Worm (Caenorhabditis elegans) whole organism, young adult: ENCODE results near the gene F13C5.3.
A peak's percentile ranks its signal among the peaks of the same experiment; 100 is the strongest.

Experiments used
- B0019.2 ChIP-seq: fragments of 200-800 bp; sonication (Bioruptor generic); conservative IDR thresholded peaks from 2 replicates; pipeline ENCODE4 v1.3.6; 2022; ENCODE audit warnings: missing genetic modification reagents, missing genetic modification characterization, missing compliant biosample characterization
- B0261.1 ChIP-seq: sonication (generic microtip); optimal IDR thresholded peaks from 2 replicates; lab custom pipeline; 2016; ENCODE audit warnings: mild to moderate bottlenecking, missing genetic modification characterization, moderate library complexity, missing compliant biosample characterization
- D2030.7 ChIP-seq: fragments of 200-800 bp; sonication (Bioruptor generic); IDR thresholded peaks from 2 replicates; pipeline ENCODE4 v1.3.6; 2022; ENCODE audit warnings: missing genetic modification reagents, missing genetic modification characterization, missing compliant biosample characterization
- F55B11.4 ChIP-seq: sonication (generic microtip); optimal IDR thresholded peaks from 2 replicates; lab custom pipeline; 2016; ENCODE audit warnings: missing compliant biosample characterization, missing genetic modification characterization, borderline replicate concordance; ENCODE audit not compliant: insufficient read depth
- F57A8.1 ChIP-seq: fragments of 200-800 bp; sonication (Bioruptor generic); optimal IDR thresholded peaks from 2 replicates; lab custom pipeline; 2018; ENCODE audit warnings: mild to moderate bottlenecking, missing genetic modification characterization, moderate library complexity, missing compliant biosample characterization
- T07F8.4 ChIP-seq: sonication (generic microtip); optimal IDR thresholded peaks from 2 replicates; lab custom pipeline; 2016; ENCODE audit warnings: mild to moderate bottlenecking, missing genetic modification characterization, moderate library complexity, missing compliant biosample characterization
- Y79H2A.3 ChIP-seq: fragments of 200-800 bp; sonication (Bioruptor generic); conservative IDR thresholded peaks from 2 replicates; pipeline ENCODE4 v1.3.6; 2022; ENCODE audit warnings: missing genetic modification reagents, missing genetic modification characterization, missing compliant biosample characterization
- ama-1 ChIP-seq, 3 experiments: fragments of 150-350 bp in 1 of 3; sonication (generic microtip) in 2 of 3; optimal IDR thresholded peaks; 2 replicates each; lab custom pipeline; 2014 to 2018; ENCODE audit warnings: missing biosample characterization in 2 of 3, missing genetic modification characterization in 2 of 3, missing genetic modification reagents in 2 of 3
- athp-1 ChIP-seq: sonication (generic microtip); optimal IDR thresholded peaks from 2 replicates; lab custom pipeline; 2017; ENCODE audit warnings: mild to moderate bottlenecking, missing genetic modification characterization, missing compliant biosample characterization
- cebp-1 ChIP-seq, 2 experiments: fragments of 200-800 bp in 1 of 2; sonication (Bioruptor generic) in 1 of 2; sonication (generic microtip) in 1 of 2; IDR thresholded peaks in 1 of 2; optimal IDR thresholded peaks in 1 of 2; 2 replicates each; pipeline versions ENCODE4 v1.3.6 to Lab custom; 2017 to 2022; ENCODE audit warnings: missing compliant biosample characterization in 2 of 2, missing genetic modification characterization in 2 of 2, mild to moderate bottlenecking in 1 of 2, missing genetic modification reagents in 1 of 2, moderate library complexity in 1 of 2
- cebp-2 ChIP-seq: fragments of 200-800 bp; sonication (Bioruptor generic); IDR thresholded peaks from 2 replicates; pipeline ENCODE4 v1.3.6; 2022; ENCODE audit warnings: missing genetic modification characterization, missing compliant biosample characterization
- dox-1 ChIP-seq: fragments of 200-800 bp; sonication (Bioruptor generic); IDR thresholded peaks from 2 replicates; pipeline ENCODE4 v1.3.6; 2022; ENCODE audit warnings: missing genetic modification reagents, missing genetic modification characterization, missing compliant biosample characterization
- ets-4 ChIP-seq: fragments of 200-800 bp; sonication (Bioruptor generic); optimal IDR thresholded peaks from 2 replicates; lab custom pipeline; 2018; ENCODE audit warnings: mild to moderate bottlenecking, missing genetic modification characterization, missing compliant biosample characterization
- gei-17 ChIP-seq: fragments of 200-800 bp; sonication (Bioruptor generic); optimal IDR thresholded peaks from 2 replicates; lab custom pipeline; 2018; ENCODE audit warnings: mild to moderate bottlenecking, missing genetic modification characterization, missing compliant biosample characterization
- hsf-1 ChIP-seq: fragments of 200-800 bp; sonication (Bioruptor generic); IDR thresholded peaks from 2 replicates; pipeline ENCODE4 v1.3.6; 2022; ENCODE audit warnings: missing genetic modification reagents, missing genetic modification characterization, missing compliant biosample characterization
- let-607 ChIP-seq, 2 experiments: fragments of 200-800 bp in 1 of 2; sonication (Bioruptor generic) in 1 of 2; sonication (generic microtip) in 1 of 2; optimal IDR thresholded peaks; 2 replicates each; lab custom pipeline; 2016 to 2018; ENCODE audit warnings: mild to moderate bottlenecking in 2 of 2, missing compliant biosample characterization in 2 of 2, missing genetic modification characterization in 2 of 2, moderate library complexity in 2 of 2, missing genotype in 1 of 2
- lin-35 ChIP-seq, 3 experiments: fragments of 150-350 bp in 2 of 3; sonication (generic microtip) in 1 of 3; optimal IDR thresholded peaks; 2 replicates each; lab custom pipeline; 2014 to 2018; ENCODE audit warnings: missing biosample characterization in 3 of 3, missing genetic modification characterization in 3 of 3, missing genetic modification reagents in 3 of 3
- lin-40 ChIP-seq: sonication (generic microtip); optimal IDR thresholded peaks from 2 replicates; lab custom pipeline; 2016; ENCODE audit warnings: missing genetic modification characterization, mild to moderate bottlenecking, missing compliant biosample characterization, missing genotype, missing genetic modification reagents
- lsy-27 ChIP-seq: sonication (generic microtip); optimal IDR thresholded peaks from 2 replicates; lab custom pipeline; 2017; ENCODE audit warnings: missing genetic modification characterization, mild to moderate bottlenecking, missing compliant biosample characterization, antibody characterized with exemption, missing genotype, borderline replicate concordance; ENCODE audit not compliant: insufficient read depth
- madf-3 ChIP-seq: fragments of 200-800 bp; sonication (Bioruptor generic); IDR thresholded peaks from 2 replicates; pipeline ENCODE4 v1.3.6; 2022; ENCODE audit warnings: missing genetic modification reagents, missing genetic modification characterization, missing compliant biosample characterization
- mxl-1 ChIP-seq: sonication (generic microtip); optimal IDR thresholded peaks from 2 replicates; lab custom pipeline; 2016; ENCODE audit warnings: missing genetic modification characterization, missing compliant biosample characterization
- nfya-1 ChIP-seq: sonication (generic microtip); optimal IDR thresholded peaks from 2 replicates; lab custom pipeline; 2017; ENCODE audit warnings: antibody characterized with exemption, missing compliant biosample characterization, missing genetic modification characterization, borderline replicate concordance; ENCODE audit not compliant: insufficient read depth
- nhr-27 ChIP-seq: fragments of 200-800 bp; sonication (Bioruptor generic); optimal IDR thresholded peaks from 2 replicates; lab custom pipeline; 2018; ENCODE audit warnings: mild to moderate bottlenecking, missing genetic modification characterization, moderate library complexity, missing compliant biosample characterization
- nhr-80 ChIP-seq: sonication (generic microtip); optimal IDR thresholded peaks from 2 replicates; lab custom pipeline; 2016; ENCODE audit warnings: missing genetic modification characterization, missing compliant biosample characterization
- rec-8 ChIP-seq, 2 experiments: sonication (generic microtip); optimal IDR thresholded peaks; 2 replicates each; lab custom pipeline; 2016; ENCODE audit warnings: mild to moderate bottlenecking in 2 of 2, missing genetic modification characterization in 2 of 2, missing genetic modification reagents in 2 of 2, missing genotype in 2 of 2, missing biosample characterization in 1 of 2, missing compliant biosample characterization in 1 of 2, moderate library complexity in 1 of 2
- repo-1 ChIP-seq: sonication (generic microtip); optimal IDR thresholded peaks from 2 replicates; lab custom pipeline; 2017; ENCODE audit warnings: mild to moderate bottlenecking, missing genetic modification characterization, missing compliant biosample characterization
- snpc-4 ChIP-seq, 5 experiments: fragments of 150-350 bp in 1 of 5; sonication (generic microtip) in 4 of 5; optimal IDR thresholded peaks; 2 replicates each; lab custom pipeline; 2014 to 2018; ENCODE audit warnings: missing genetic modification characterization in 5 of 5, missing biosample characterization in 3 of 5, antibody characterized with exemption in 2 of 5, mild to moderate bottlenecking in 2 of 5, missing compliant biosample characterization in 2 of 5, missing genotype in 2 of 5, moderate library complexity in 2 of 5, missing genetic modification reagents in 1 of 5

F13C5.3 gene

DNA sequence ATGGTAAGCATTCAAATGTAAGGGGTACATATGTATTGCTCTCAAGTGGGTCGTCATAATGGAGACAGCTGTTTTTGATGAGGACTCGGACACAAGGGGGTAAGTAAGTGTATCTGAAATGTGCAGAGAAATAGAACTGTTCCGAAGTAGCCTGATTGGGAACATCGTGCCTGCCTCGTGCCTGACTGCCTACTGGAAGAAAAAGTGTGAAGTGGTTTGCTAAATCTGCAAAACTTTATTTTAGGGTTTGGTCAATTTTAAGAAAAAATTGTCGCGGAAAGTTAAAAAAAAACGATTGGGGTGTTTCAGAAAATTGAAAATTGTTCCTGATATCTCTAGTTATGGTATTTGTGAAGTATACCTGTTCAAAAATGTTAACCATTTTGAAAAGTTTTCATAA is 42.2 kb downstream of the F13C5.3 start, which contains the start of gene hlh-19:
TSS of gene hlh-19 (minus strand) at position 101 of the 400 bp plus-strand sequence.
- TF ChIP-seq lsy-27 (tag; lab: Kevin White, UChicago) (no peak), repo-1 (no peak), F57A8.1 (GFP tag; lab: Kevin White, UChicago) (no peak), hsf-1 (GFP tag; lab: Robert Waterston, UW) (no peak), D2030.7 (no peak), rec-8 (tag; optimal IDR thresholded peaks at IDR 0.05; lab: Kevin White, UChicago) (no peak), F55B11.4 (no peak), madf-3 (GFP tag; lab: Robert Waterston, UW) (no peak), athp-1 (tag; lab: Kevin White, UChicago) (no peak)

DNA sequence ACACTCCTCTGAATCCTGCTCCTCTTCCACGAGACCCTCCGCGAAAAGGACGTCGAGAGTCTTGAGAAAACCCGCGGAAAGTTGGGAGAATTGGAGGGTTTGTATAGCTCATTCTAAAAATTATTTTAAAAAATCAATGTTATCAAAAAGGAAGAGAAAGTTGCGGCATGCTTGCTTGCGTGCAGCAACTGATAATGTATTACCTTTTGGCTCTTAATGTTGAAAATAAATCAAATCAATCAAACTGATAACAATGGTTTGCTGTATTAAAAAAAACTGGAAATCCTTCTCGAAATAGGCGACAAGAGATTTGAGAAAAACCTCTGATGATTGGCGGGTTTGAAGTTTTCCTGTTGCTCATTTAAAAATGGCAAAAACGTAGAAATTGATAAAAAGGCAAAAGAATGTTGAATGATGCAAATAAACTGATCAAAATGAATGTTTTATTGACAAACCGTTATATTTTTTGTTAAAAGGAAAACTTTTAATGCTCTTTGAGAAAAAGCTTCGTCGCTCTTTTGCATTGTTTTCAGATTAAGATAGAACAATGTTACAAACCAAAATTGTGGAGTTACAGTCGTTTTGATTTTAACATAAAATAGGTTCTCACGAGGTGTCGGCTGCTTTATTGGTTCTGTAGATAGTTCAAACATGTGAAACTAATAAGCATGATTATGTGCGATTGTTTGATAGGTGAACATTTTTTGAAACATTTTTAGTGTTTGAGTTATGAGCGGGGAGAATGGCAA is 44.2 kb downstream of the F13C5.3 start:
- TF ChIP-seq let-607 (tag; optimal IDR thresholded peaks at IDR 0.05; lab: Kevin White, UChicago): no peak
- TF ChIP-seq nhr-80 (tag; lab: Kevin White, UChicago): peak; percentile 60
- no peak for TF ChIP-seq ama-1 (optimal IDR thresholded peaks at IDR 0.05; lab: Kevin White, UChicago)
- TF ChIP-seq ama-1 (GFP tag; optimal IDR thresholded peaks at IDR 0.05; lab: Kevin White, UChicago): no peak

DNA sequence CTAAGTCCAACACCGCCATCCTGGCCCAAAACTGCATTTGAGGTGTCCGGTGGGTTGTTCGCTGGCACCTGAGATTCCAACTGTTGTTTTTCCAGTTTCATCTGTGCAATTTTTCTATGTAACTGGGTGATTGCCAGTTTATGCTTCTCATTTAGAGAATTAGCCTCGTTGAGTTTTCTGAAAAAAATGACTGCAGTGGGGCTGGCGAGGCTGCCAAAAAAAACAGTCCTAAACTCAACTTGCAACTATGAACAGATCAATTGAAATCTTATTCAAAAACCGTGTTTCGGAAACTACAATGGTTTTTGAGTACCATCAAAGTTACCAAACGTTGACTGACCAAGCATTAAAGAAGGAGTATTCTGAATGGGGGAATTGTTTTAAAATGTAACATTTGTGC is 45.5 kb downstream of the F13C5.3 start, which contains the start of gene F57C12.6:
TSS of gene F57C12.6 (minus strand) at position 101 of the 400 bp plus-strand sequence.
- TF ChIP-seq gei-17 (no peak), lin-40 (tag; lab: Kevin White, UChicago) (no peak), B0019.2 (GFP tag; lab: Robert Waterston, UW) (no peak), nhr-27 (tag; lab: Kevin White, UChicago) (no peak), cebp-1 (GFP tag; IDR thresholded peaks at IDR 0.05; lab: Robert Waterston, UW) (no peak), cebp-1 (tag; optimal IDR thresholded peaks at IDR 0.05; lab: Kevin White, UChicago) (no peak), B0261.1 (no peak), nfya-1 (no peak), ets-4 (GFP tag; lab: Kevin White, UChicago) (no peak)

- TF ChIP-seq nhr-80 (tag; lab: Kevin White, UChicago) (peak; percentile 76), lin-35 (GFP tag; optimal IDR thresholded peaks at IDR 0.05; lab: Kevin White, UChicago) (no peak), cebp-2 (no peak), T07F8.4 (tag; lab: Kevin White, UChicago) (no peak), mxl-1 (tag; lab: Kevin White, UChicago) (no peak), dox-1 (GFP tag; lab: Robert Waterston, UW) (0 out of 2 replicates have a peak, but pooled peaks have one; percentile 24)
- TF ChIP-seq, all 124 proteins: peak for 2
Observed at ce11 chrX:553420-553819, 46.0 kb downstream of the F13C5.3 start.

ce11 chrX:551175-551729 is 48.1 kb downstream of the F13C5.3 start, which contains the start of gene F57C12.2:
Gene F57C12.2 (minus strand): TSS chrX:551392.
- TF ChIP-seq Y79H2A.3 (GFP tag; lab: Robert Waterston, UW): no peak
- no peak for TF ChIP-seq snpc-4 (GFP tag; optimal IDR thresholded peaks at IDR 0.05; lab: Kevin White, UChicago)
- peak in 1 of 4 experiments; percentile 39 for TF ChIP-seq snpc-4 (tag; optimal IDR thresholded peaks at IDR 0.05; lab: Kevin White, UChicago)
